Worm (Caenorhabditis elegans): ENCODE data around the gene sru-38.

- TF ChIP-seq scrt-1 (GFP tag; IDR thresholded peaks at IDR 0.05) (no peak), F13C5.2 (tag; optimal IDR thresholded peaks at IDR 0.05) (no peak), ama-1 (optimal IDR thresholded peaks at IDR 0.05) (no peak), flt-1 (GFP tag; IDR thresholded peaks at IDR 0.05) (no peak), hnd-1 (tag; optimal IDR thresholded peaks at IDR 0.05) (no peak), pes-1 (GFP tag; IDR thresholded peaks at IDR 0.05) (no peak), hmg-4 (GFP tag; optimal IDR thresholded peaks at IDR 0.05) (no peak), ceh-36 (tag; optimal IDR thresholded peaks at IDR 0.05) (no peak), tbx-11 (GFP tag; IDR thresholded peaks at IDR 0.05) (no peak), sea-1 (GFP tag; conservative IDR thresholded peaks at IDR 0.05) (no peak)
Observed at ce11 chrV:9821724-9822123, 14.1 kb downstream of the sru-38 start, which contains the start of gene str-193.

All from whole organism, early embryonic.